Worm (Caenorhabditis elegans) whole organism, mixed stage, embryonic: ENCODE measurements around the gene F39G3.5.

Experiments used
- blmp-1 ChIP-seq: fragments of 150-350 bp; optimal IDR thresholded peaks from 2 replicates; lab custom pipeline; 2014; ENCODE audit warnings: missing biosample characterization, missing genetic modification characterization
- ceh-43 ChIP-seq: fragments of 200-800 bp; sonication (Bioruptor generic); optimal IDR thresholded peaks from 2 replicates; lab custom pipeline; 2018; ENCODE audit warnings: mild to moderate bottlenecking, missing genetic modification characterization, moderate library complexity, missing compliant biosample characterization
- cnd-1 ChIP-seq: fragments of 200-800 bp; sonication (Bioruptor generic); optimal IDR thresholded peaks from 2 replicates; lab custom pipeline; 2018; ENCODE audit warnings: mild to moderate bottlenecking, missing genetic modification characterization, missing compliant biosample characterization
- lin-13 ChIP-seq: fragments of 150-350 bp; optimal IDR thresholded peaks from 2 replicates; lab custom pipeline; 2014; ENCODE audit warnings: missing biosample characterization, missing genetic modification characterization
- nhr-237 ChIP-seq: fragments of 150-350 bp; optimal IDR thresholded peaks from 2 replicates; lab custom pipeline; 2014; ENCODE audit warnings: missing biosample characterization, missing genetic modification characterization
- nhr-28 ChIP-seq: fragments of 150-350 bp; optimal IDR thresholded peaks from 2 replicates; lab custom pipeline; 2014; ENCODE audit warnings: missing biosample characterization, missing genetic modification characterization
- pha-4 ChIP-seq: fragments of 150-350 bp; optimal IDR thresholded peaks from 2 replicates; lab custom pipeline; 2018; ENCODE audit warnings: missing biosample characterization, missing genetic modification reagents, missing genetic modification characterization
- unc-120 ChIP-seq: sonication (generic microtip); optimal IDR thresholded peaks from 2 replicates; lab custom pipeline; 2017; ENCODE audit warnings: missing genetic modification characterization, missing compliant biosample characterization; ENCODE audit not compliant: poor library complexity, severe bottlenecking
- ztf-11 ChIP-seq: fragments of 150-350 bp; optimal IDR thresholded peaks from 2 replicates; lab custom pipeline; 2014; ENCODE audit warnings: missing biosample characterization, missing genetic modification characterization

DNA sequence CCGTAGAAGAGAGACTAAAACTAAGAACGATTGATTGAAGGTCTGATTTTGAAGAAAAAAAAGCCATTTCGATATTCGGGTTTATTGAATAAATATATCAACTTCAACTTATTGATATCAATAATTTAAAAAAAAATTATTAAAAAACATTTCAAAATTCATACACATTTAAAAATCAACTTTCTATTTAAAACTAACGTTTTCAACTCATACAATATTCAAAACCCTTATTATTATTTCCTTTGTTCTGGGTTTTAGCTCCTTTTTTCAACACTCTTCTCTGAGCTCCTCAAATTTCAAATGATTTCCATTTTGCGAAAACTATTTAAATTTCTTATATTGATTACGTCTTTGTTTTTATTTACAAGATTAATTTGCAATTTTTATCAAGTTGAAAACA lies 22.9 kb downstream of the F39G3.5 start, which contains the start of gene C18G1.7:
- TF ChIP-seq nhr-237 (tag; lab: Kevin White, UChicago) (no peak), blmp-1 (no peak), ceh-43 (GFP tag; lab: Kevin White, UChicago) (no peak), unc-120 (tag; lab: Kevin White, UChicago) (no peak), pha-4 (tag; lab: Kevin White, UChicago) (no peak), ztf-11 (no peak), cnd-1 (tag; lab: Kevin White, UChicago) (no peak), nhr-28 (tag; lab: Kevin White, UChicago) (no peak), lin-13 (tag; lab: Kevin White, UChicago) (no peak)
